Worm (Caenorhabditis elegans): ENCODE measurements around the gene inx-10.

DNA sequence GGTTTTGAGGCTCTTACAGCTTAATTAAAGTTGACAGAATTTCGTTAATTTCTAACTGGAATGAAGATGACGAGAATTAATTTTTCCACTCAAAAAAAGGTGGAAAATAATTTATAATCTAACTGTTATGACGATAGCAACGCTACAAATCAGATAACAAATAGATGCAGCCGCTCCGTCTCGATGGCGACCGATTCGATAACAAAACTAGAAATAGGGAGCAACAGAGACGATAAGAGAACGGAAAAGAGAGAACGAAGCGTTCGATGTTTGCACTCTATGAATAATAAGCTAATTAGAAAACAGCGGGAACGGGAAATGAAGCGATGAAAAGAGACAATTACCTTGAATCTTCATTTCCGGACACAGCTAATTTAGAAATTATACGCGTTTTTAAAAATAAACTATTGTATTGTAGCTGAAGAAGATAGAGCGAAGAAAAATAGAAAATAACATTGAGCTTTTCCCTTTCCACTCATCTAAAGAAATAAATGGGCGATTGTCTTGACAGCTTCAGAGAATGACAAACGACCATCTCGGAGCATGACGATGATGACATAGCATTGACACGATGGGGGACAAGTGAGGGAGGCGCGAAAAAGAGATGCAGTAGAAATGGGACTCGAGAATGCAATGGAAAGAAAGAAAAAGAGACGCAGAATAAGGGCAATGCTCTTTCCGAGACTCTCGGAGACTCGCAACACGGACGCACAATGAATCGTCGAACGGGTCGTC, 11.5 kb upstream of the inx-10 start:
- TF ChIP-seq nhr-76 (tag; optimal IDR thresholded peaks at IDR 0.05): no peak
- no peak for TF ChIP-seq lin-13 (GFP tag; optimal IDR thresholded peaks at IDR 0.05)
- no peak for TF ChIP-seq ztf-11 (tag; optimal IDR thresholded peaks at IDR 0.05)
- TF ChIP-seq fos-1 (tag; optimal IDR thresholded peaks at IDR 0.05): no peak
- TF ChIP-seq nhr-237 (tag; optimal IDR thresholded peaks at IDR 0.05): no peak
